Worm (Caenorhabditis elegans): ENCODE results near the gene rig-3.

ce11 chrX:6806463-6806862 is 47.0 kb upstream of the rig-3 start, which contains the start of gene atg-2:
- TF ChIP-seq pha-4 (tag; optimal IDR thresholded peaks at IDR 0.05) (no peak), elt-1 (tag; optimal IDR thresholded peaks at IDR 0.05; ENCODE audit: borderline replicate concordance, insufficient read depth) (no peak), nhr-28 (tag; optimal IDR thresholded peaks at IDR 0.05) (no peak), nhr-76 (tag; optimal IDR thresholded peaks at IDR 0.05) (no peak), snpc-4 (tag; optimal IDR thresholded peaks at IDR 0.05) (no peak), mep-1 (tag; optimal IDR thresholded peaks at IDR 0.05) (no peak)
